Worm (Caenorhabditis elegans) whole organism, late embryonic: ENCODE results near the gene icl-1.

ENCODE experiments used
- C08G9.2 ChIP-seq: sonication (generic microtip); optimal IDR thresholded peaks from 2 replicates; lab custom pipeline; 2016; ENCODE audit warnings: mild to moderate bottlenecking, missing genetic modification characterization, moderate library complexity, missing compliant biosample characterization
- C38D4.7 ChIP-seq: fragments of 200-800 bp; sonication (Bioruptor generic); optimal IDR thresholded peaks from 2 replicates; lab custom pipeline; 2018; ENCODE audit warnings: mild to moderate bottlenecking, missing genetic modification characterization, moderate library complexity, missing compliant biosample characterization
- F13H6.1 ChIP-seq: sonication (generic microtip); optimal IDR thresholded peaks from 2 replicates; lab custom pipeline; 2016; ENCODE audit warnings: missing genetic modification characterization, missing compliant biosample characterization
- K02D7.2 ChIP-seq: sonication (generic microtip); optimal IDR thresholded peaks from 2 replicates; lab custom pipeline; 2017; ENCODE audit warnings: mild to moderate bottlenecking, missing genetic modification characterization, missing compliant biosample characterization
- K09A11.1 ChIP-seq: sonication (generic microtip); optimal IDR thresholded peaks from 2 replicates; lab custom pipeline; 2017; ENCODE audit warnings: antibody characterized with exemption, mild to moderate bottlenecking, missing genetic modification characterization, missing compliant biosample characterization; ENCODE audit not compliant: insufficient read depth
- T23F11.4 ChIP-seq: fragments of 200-800 bp; sonication (Bioruptor generic); optimal IDR thresholded peaks from 2 replicates; lab custom pipeline; 2018; ENCODE audit warnings: mild to moderate bottlenecking, missing genetic modification characterization, missing compliant biosample characterization
- Y22D7AL.16 ChIP-seq: sonication (generic microtip); optimal IDR thresholded peaks from 2 replicates; lab custom pipeline; 2016; ENCODE audit warnings: missing genetic modification characterization, missing compliant biosample characterization
- ama-1 ChIP-seq: fragments of 150-350 bp; optimal IDR thresholded peaks from 2 replicates; lab custom pipeline; 2014
- ceh-14 ChIP-seq: sonication (generic microtip); optimal IDR thresholded peaks from 2 replicates; lab custom pipeline; 2016; ENCODE audit warnings: missing genotype, missing genetic modification characterization, missing compliant biosample characterization
- ceh-18 ChIP-seq: sonication (generic microtip); optimal IDR thresholded peaks from 2 replicates; lab custom pipeline; 2016; ENCODE audit warnings: missing genetic modification characterization, missing compliant biosample characterization
- ceh-19 ChIP-seq: fragments of 200-800 bp; sonication (Bioruptor generic); optimal IDR thresholded peaks from 2 replicates; lab custom pipeline; 2018; ENCODE audit warnings: mild to moderate bottlenecking, missing genetic modification characterization, missing compliant biosample characterization
- ceh-2 ChIP-seq: sonication (generic microtip); optimal IDR thresholded peaks from 2 replicates; lab custom pipeline; 2016; ENCODE audit warnings: missing genotype, missing genetic modification characterization, missing compliant biosample characterization
- ceh-22 ChIP-seq: sonication (generic microtip); optimal IDR thresholded peaks from 2 replicates; lab custom pipeline; 2017; ENCODE audit warnings: missing biosample characterization, missing genetic modification characterization
- ceh-24 ChIP-seq: sonication (generic microtip); optimal IDR thresholded peaks from 2 replicates; lab custom pipeline; 2016; ENCODE audit warnings: mild to moderate bottlenecking, missing genetic modification characterization, missing compliant biosample characterization
- ceh-30 ChIP-seq: fragments of 150-350 bp; optimal IDR thresholded peaks from 2 replicates; lab custom pipeline; 2014; ENCODE audit warnings: missing biosample characterization, missing genetic modification characterization
- ceh-31 ChIP-seq: sonication (generic microtip); optimal IDR thresholded peaks from 2 replicates; lab custom pipeline; 2016; ENCODE audit warnings: missing genetic modification characterization, missing compliant biosample characterization
- ceh-48 ChIP-seq: sonication (generic microtip); optimal IDR thresholded peaks from 2 replicates; lab custom pipeline; 2016; ENCODE audit warnings: missing genetic modification characterization, inconsistent platforms, missing compliant biosample characterization
- dve-1 ChIP-seq: sonication (generic microtip); optimal IDR thresholded peaks from 2 replicates; lab custom pipeline; 2017; ENCODE audit warnings: antibody characterized with exemption, mild to moderate bottlenecking, missing genetic modification characterization, missing compliant biosample characterization
- elt-2 ChIP-seq: sonication (generic microtip); optimal IDR thresholded peaks from 2 replicates; lab custom pipeline; 2016; ENCODE audit warnings: missing genetic modification reagents, missing genetic modification characterization, missing compliant biosample characterization
- elt-4 ChIP-seq: sonication (generic microtip); optimal IDR thresholded peaks from 2 replicates; lab custom pipeline; 2016; ENCODE audit warnings: missing genetic modification characterization, missing compliant biosample characterization
- ets-4 ChIP-seq: sonication (generic microtip); optimal IDR thresholded peaks from 2 replicates; lab custom pipeline; 2016; ENCODE audit warnings: missing genetic modification characterization, missing compliant biosample characterization
- eyg-1 ChIP-seq: sonication (generic microtip); optimal IDR thresholded peaks from 2 replicates; lab custom pipeline; 2016; ENCODE audit warnings: missing genotype, missing genetic modification characterization, missing compliant biosample characterization
- fax-1 ChIP-seq: sonication (generic microtip); optimal IDR thresholded peaks from 2 replicates; lab custom pipeline; 2016; ENCODE audit warnings: missing genotype, missing genetic modification characterization, missing compliant biosample characterization
- fkh-10 ChIP-seq: fragments of 150-350 bp; optimal IDR thresholded peaks from 2 replicates; lab custom pipeline; 2014; ENCODE audit warnings: missing biosample characterization, missing genetic modification reagents, missing genetic modification characterization
- fkh-6 ChIP-seq: sonication (generic microtip); optimal IDR thresholded peaks from 2 replicates; lab custom pipeline; 2016; ENCODE audit warnings: missing genetic modification characterization, missing compliant biosample characterization
- hlh-15 ChIP-seq: sonication (generic microtip); optimal IDR thresholded peaks from 2 replicates; lab custom pipeline; 2016; ENCODE audit warnings: missing genetic modification characterization, missing compliant biosample characterization
- hlh-30 ChIP-seq: sonication (generic microtip); optimal IDR thresholded peaks from 2 replicates; lab custom pipeline; 2017; ENCODE audit warnings: antibody characterized with exemption, missing genetic modification characterization, missing compliant biosample characterization; ENCODE audit not compliant: insufficient read depth
- lim-6 ChIP-seq: sonication (generic microtip); optimal IDR thresholded peaks from 2 replicates; lab custom pipeline; 2016; ENCODE audit warnings: missing genetic modification characterization, missing compliant biosample characterization
- lin-11 ChIP-seq: fragments of 200-800 bp; sonication (Bioruptor generic); optimal IDR thresholded peaks from 2 replicates; lab custom pipeline; 2018; ENCODE audit warnings: mild to moderate bottlenecking, missing genetic modification characterization, missing compliant biosample characterization
- madf-2 ChIP-seq: sonication (generic microtip); optimal IDR thresholded peaks from 2 replicates; lab custom pipeline; 2017; ENCODE audit warnings: missing genetic modification characterization, missing compliant biosample characterization
- nfya-1 ChIP-seq: sonication (generic microtip); optimal IDR thresholded peaks from 2 replicates; lab custom pipeline; 2017; ENCODE audit warnings: missing genetic modification characterization, mild to moderate bottlenecking, missing compliant biosample characterization, antibody characterized with exemption, moderate library complexity
- odd-2 ChIP-seq: sonication (generic microtip); optimal IDR thresholded peaks from 2 replicates; lab custom pipeline; 2017; ENCODE audit warnings: antibody characterized with exemption, mild to moderate bottlenecking, missing genetic modification characterization, missing compliant biosample characterization
- pag-3 ChIP-seq: sonication (generic microtip); optimal IDR thresholded peaks from 2 replicates; lab custom pipeline; 2016; ENCODE audit warnings: missing compliant biosample characterization, missing genetic modification characterization, borderline replicate concordance
- pax-1 ChIP-seq: fragments of 150-350 bp; optimal IDR thresholded peaks from 2 replicates; lab custom pipeline; 2014; ENCODE audit warnings: missing biosample characterization, missing genetic modification characterization
- sdc-2 ChIP-seq: sonication (generic microtip); optimal IDR thresholded peaks from 2 replicates; lab custom pipeline; 2016; ENCODE audit warnings: missing genotype, missing genetic modification characterization, missing compliant biosample characterization
- syd-9 ChIP-seq: sonication (generic microtip); optimal IDR thresholded peaks from 2 replicates; lab custom pipeline; 2016; ENCODE audit warnings: mild to moderate bottlenecking, missing genetic modification characterization, moderate library complexity, missing compliant biosample characterization
- tbx-2 ChIP-seq: sonication (generic microtip); optimal IDR thresholded peaks from 2 replicates; lab custom pipeline; 2016; ENCODE audit warnings: missing genetic modification characterization, missing compliant biosample characterization
- unc-55 ChIP-seq: sonication (generic microtip); optimal IDR thresholded peaks from 2 replicates; lab custom pipeline; 2017; ENCODE audit warnings: missing biosample characterization, missing genetic modification reagents, missing genetic modification characterization
- unc-86 ChIP-seq: sonication (generic microtip); optimal IDR thresholded peaks from 2 replicates; lab custom pipeline; 2016; ENCODE audit warnings: missing genetic modification characterization, missing compliant biosample characterization
- ztf-16 ChIP-seq: sonication (generic microtip); optimal IDR thresholded peaks from 2 replicates; lab custom pipeline; 2017; ENCODE audit warnings: missing genetic modification characterization, missing compliant biosample characterization

The icl-1 gene

ce11 chrV:748044-748443 lies 20.2 kb upstream of the icl-1 start, which contains the start of gene sri-4:
sri-4 (plus strand) TSS chrV:748344.
- no peak for TF ChIP-seq ceh-48
- TF ChIP-seq lin-11 = no peak
- no peak for TF ChIP-seq lim-6
- no peak for TF ChIP-seq ama-1 (lab: Kevin White, UChicago)
- TF ChIP-seq syd-9 (tag; lab: Kevin White, UChicago) = no peak
- no peak for TF ChIP-seq sdc-2 (tag; lab: Kevin White, UChicago)
- no peak for TF ChIP-seq unc-55 (GFP tag; lab: Kevin White, UChicago)
- no peak for TF ChIP-seq K02D7.2
- TF ChIP-seq Y22D7AL.16 (tag; lab: Kevin White, UChicago) = no peak

DNA sequence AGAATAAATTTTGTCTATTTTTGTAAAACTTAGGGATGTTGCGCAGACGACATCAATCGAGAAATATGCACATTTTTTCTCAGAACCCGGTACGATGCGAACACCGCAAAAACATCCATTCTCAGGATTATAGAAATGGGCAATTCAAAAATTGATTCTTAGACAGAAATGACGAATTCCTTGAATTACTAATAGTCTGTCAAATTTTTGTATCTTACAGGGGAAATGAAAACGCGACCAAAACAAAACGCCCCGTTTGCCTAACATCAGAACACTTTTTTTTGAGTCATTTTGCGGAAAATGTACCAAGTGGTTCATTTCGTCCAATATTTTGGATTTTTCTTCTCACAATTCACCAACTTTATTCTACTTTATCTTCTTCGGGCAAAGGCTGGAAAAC lies 15.5 kb upstream of the icl-1 start, which contains the start of gene str-134:
TSS of gene str-134 (plus strand) at position 301 of the 400 bp plus-strand sequence.
- TF ChIP-seq ceh-22 (tag; lab: Kevin White, UChicago) (no peak), T23F11.4 (GFP tag; lab: Kevin White, UChicago) (no peak), eyg-1 (tag; lab: Kevin White, UChicago) (no peak), ztf-16 (tag; lab: Kevin White, UChicago) (no peak)

ce11 chrV:741820-742219 lies 14.0 kb upstream of the icl-1 start, which contains the start of gene C05E4.7:
C05E4.7 (plus strand) TSS chrV:742120.
- no peak for TF ChIP-seq K02D7.2
- no peak for TF ChIP-seq unc-55 (GFP tag; lab: Kevin White, UChicago)
- TF ChIP-seq T23F11.4 (GFP tag; lab: Kevin White, UChicago) = no peak
- TF ChIP-seq elt-2 (tag; lab: Kevin White, UChicago) = no peak
- no peak for TF ChIP-seq elt-4 (tag; lab: Kevin White, UChicago)
- no peak for TF ChIP-seq odd-2
- TF ChIP-seq ceh-31 = no peak
- TF ChIP-seq F13H6.1 (tag; lab: Kevin White, UChicago) = no peak
- TF ChIP-seq fkh-6 (tag; lab: Kevin White, UChicago) = no peak
- TF ChIP-seq ceh-22 (tag; lab: Kevin White, UChicago) = no peak
- TF ChIP-seq tbx-2 = no peak
- no peak for TF ChIP-seq fkh-10 (GFP tag; lab: Kevin White, UChicago)

- TF ChIP-seq nfya-1 (tag; lab: Kevin White, UChicago) = no peak
- TF ChIP-seq elt-4 (tag; lab: Kevin White, UChicago) = no peak
- no peak for TF ChIP-seq unc-55 (GFP tag; lab: Kevin White, UChicago)
- no peak for TF ChIP-seq lin-11
- no peak for TF ChIP-seq pag-3
- no peak for TF ChIP-seq ceh-14 (tag; lab: Kevin White, UChicago)
- no peak for TF ChIP-seq ceh-2 (tag; lab: Kevin White, UChicago)
- no peak for TF ChIP-seq ceh-30 (tag; lab: Kevin White, UChicago)
- TF ChIP-seq ztf-16 (tag; lab: Kevin White, UChicago) = no peak
- no peak for TF ChIP-seq ceh-18 (tag; lab: Kevin White, UChicago)
- TF ChIP-seq ama-1 (lab: Kevin White, UChicago) = no peak
- TF ChIP-seq fax-1 (tag; lab: Kevin White, UChicago) = no peak
- TF ChIP-seq lim-6 = no peak
- TF ChIP-seq K09A11.1 = no peak
- no peak for TF ChIP-seq ceh-31
- TF ChIP-seq ceh-22 (tag; lab: Kevin White, UChicago) = no peak
- no peak for TF ChIP-seq madf-2 (tag; lab: Kevin White, UChicago)
- TF ChIP-seq hlh-30 (tag; lab: Kevin White, UChicago) = no peak
- no peak for TF ChIP-seq elt-2 (tag; lab: Kevin White, UChicago)
Measured at ce11 chrV:738770-739169, 11.0 kb upstream of the icl-1 start, which contains the start of gene srj-24. srj-24 (minus strand) TSS chrV:738870.

ce11 chrV:736171-736570 lies 8.4 kb upstream of the icl-1 start, which contains the start of gene srj-25:
srj-25 (minus strand) TSS chrV:736271.
- TF ChIP-seq madf-2 (tag; lab: Kevin White, UChicago) (no peak), ama-1 (lab: Kevin White, UChicago) (no peak), hlh-30 (tag; lab: Kevin White, UChicago) (no peak)

DNA sequence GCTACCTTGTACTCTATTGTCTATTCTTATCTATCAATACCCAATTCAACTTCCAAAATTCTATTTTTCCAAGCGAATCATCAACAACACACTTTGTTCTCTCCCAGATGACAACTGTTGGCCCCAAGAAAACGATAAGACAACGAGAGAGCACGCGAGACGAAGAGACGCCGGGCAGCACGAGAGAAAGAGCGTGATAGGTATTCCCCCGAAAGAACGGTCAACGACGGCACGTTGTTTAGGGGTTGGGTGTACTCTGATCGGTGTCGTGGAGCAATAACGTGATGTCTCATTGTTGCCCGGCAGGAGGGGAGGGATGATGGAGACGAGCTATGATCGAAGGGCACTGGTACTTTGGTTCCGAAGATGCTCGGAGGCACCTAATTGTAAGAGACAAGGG lies 3.5 kb upstream of the icl-1 start:
- TF ChIP-seq ceh-14 (tag; lab: Kevin White, UChicago) (no peak), ets-4 (tag; lab: Kevin White, UChicago) (peak; percentile 32), odd-2 (no peak), F13H6.1 (tag; lab: Kevin White, UChicago) (peak; percentile 49), ceh-19 (no peak), unc-86 (no peak), ceh-2 (tag; lab: Kevin White, UChicago) (no peak), hlh-30 (tag; lab: Kevin White, UChicago) (peak; percentile 91), pax-1 (tag; lab: Kevin White, UChicago) (no peak), ceh-31 (no peak), elt-2 (tag; lab: Kevin White, UChicago) (peak; percentile 80), ceh-24 (tag; lab: Kevin White, UChicago) (no peak), nfya-1 (tag; lab: Kevin White, UChicago) (peak; percentile 78), sdc-2 (tag; lab: Kevin White, UChicago) (no peak), pag-3 (no peak), ztf-16 (tag; lab: Kevin White, UChicago) (no peak), dve-1 (peak; percentile 5), hlh-15 (tag; lab: Kevin White, UChicago) (no peak), C08G9.2 (tag; lab: Kevin White, UChicago) (no peak), C38D4.7 (GFP tag; lab: Kevin White, UChicago) (no peak)
